Worm (Caenorhabditis elegans) whole organism, young adult: Measurements from ENCODE around the gene cin-4.

Experiments
- F37B4.10 ChIP-seq: fragments of 200-800 bp; sonication (Bioruptor generic); IDR thresholded peaks from 2 replicates; pipeline ENCODE4 v1.3.6; 2022; ENCODE audit warnings: missing genetic modification characterization, missing compliant biosample characterization
- F49E8.2 ChIP-seq: sonication (generic microtip); optimal IDR thresholded peaks from 3 replicates; lab custom pipeline; 2017; ENCODE audit warnings: missing genetic modification characterization, mild to moderate bottlenecking, missing compliant biosample characterization, antibody characterized with exemption, moderate library complexity; ENCODE audit not compliant: insufficient read depth
- K12H6.12 ChIP-seq: fragments of 200-800 bp; sonication (Bioruptor generic); optimal IDR thresholded peaks from 2 replicates; lab custom pipeline; 2018; ENCODE audit warnings: mild to moderate bottlenecking, missing genetic modification characterization, missing compliant biosample characterization
- ama-1 ChIP-seq, 3 experiments: fragments of 150-350 bp in 1 of 3; sonication (generic microtip) in 2 of 3; optimal IDR thresholded peaks; 2 replicates each; lab custom pipeline; 2014 to 2018; ENCODE audit warnings: missing biosample characterization in 2 of 3, missing genetic modification characterization in 2 of 3, missing genetic modification reagents in 2 of 3
- attf-6 ChIP-seq: fragments of 200-800 bp; sonication (Bioruptor generic); IDR thresholded peaks from 2 replicates; pipeline ENCODE4 v1.3.6; 2022; ENCODE audit warnings: missing genetic modification reagents, missing genetic modification characterization, missing compliant biosample characterization
- chd-7 ChIP-seq: sonication (generic microtip); optimal IDR thresholded peaks from 2 replicates; lab custom pipeline; 2016; ENCODE audit warnings: mild to moderate bottlenecking, missing genetic modification characterization, moderate library complexity, missing compliant biosample characterization
- efl-1 ChIP-seq: fragments of 150-350 bp; optimal IDR thresholded peaks from 2 replicates; lab custom pipeline; 2014; ENCODE audit warnings: missing biosample characterization, missing genetic modification reagents, missing genetic modification characterization
- ets-4 ChIP-seq: fragments of 200-800 bp; sonication (Bioruptor generic); optimal IDR thresholded peaks from 2 replicates; lab custom pipeline; 2018; ENCODE audit warnings: mild to moderate bottlenecking, missing genetic modification characterization, missing compliant biosample characterization
- him-1 ChIP-seq: sonication (generic microtip); optimal IDR thresholded peaks from 2 replicates; lab custom pipeline; 2016; ENCODE audit warnings: missing genotype, missing genetic modification reagents, missing genetic modification characterization, missing compliant biosample characterization
- hrde-1 ChIP-seq: sonication (generic microtip); optimal IDR thresholded peaks from 2 replicates; lab custom pipeline; 2016; ENCODE audit warnings: missing genetic modification characterization, mild to moderate bottlenecking, missing compliant biosample characterization, moderate library complexity, missing genotype, missing genetic modification reagents, borderline replicate concordance
- let-526 ChIP-seq: fragments of 200-800 bp; sonication (Bioruptor generic); IDR thresholded peaks from 2 replicates; pipeline ENCODE4 v1.3.6; 2022; ENCODE audit warnings: missing genetic modification reagents, missing genetic modification characterization, missing compliant biosample characterization
- nhr-27 ChIP-seq: fragments of 200-800 bp; sonication (Bioruptor generic); optimal IDR thresholded peaks from 2 replicates; lab custom pipeline; 2018; ENCODE audit warnings: mild to moderate bottlenecking, missing genetic modification characterization, moderate library complexity, missing compliant biosample characterization
- snpc-4 ChIP-seq, 5 experiments: fragments of 150-350 bp in 1 of 5; sonication (generic microtip) in 4 of 5; optimal IDR thresholded peaks; 2 replicates each; lab custom pipeline; 2014 to 2018; ENCODE audit warnings: missing genetic modification characterization in 5 of 5, missing biosample characterization in 3 of 5, antibody characterized with exemption in 2 of 5, mild to moderate bottlenecking in 2 of 5, missing compliant biosample characterization in 2 of 5, missing genotype in 2 of 5, moderate library complexity in 2 of 5, missing genetic modification reagents in 1 of 5

ce11 chrII:6994677-6995076 is 43.4 kb upstream of the cin-4 start, which contains the start of gene unc-104:
- TF ChIP-seq chd-7 (tag; lab: Kevin White, UChicago) (no peak), him-1 (tag; lab: Kevin White, UChicago) (no peak), ama-1 (optimal IDR thresholded peaks at IDR 0.05; lab: Kevin White, UChicago) (no peak), ama-1 (GFP tag; optimal IDR thresholded peaks at IDR 0.05; lab: Kevin White, UChicago) (no peak), attf-6 (GFP tag; lab: Robert Waterston, UW) (no peak), F49E8.2 (tag; lab: Kevin White, UChicago) (no peak), snpc-4 (GFP tag; optimal IDR thresholded peaks at IDR 0.05; lab: Kevin White, UChicago) (no peak), snpc-4 (tag; optimal IDR thresholded peaks at IDR 0.05; lab: Kevin White, UChicago) (no peak), efl-1 (GFP tag; lab: Kevin White, UChicago) (no peak), let-526 (GFP tag; lab: Robert Waterston, UW) (no peak), F37B4.10 (GFP tag; lab: Robert Waterston, UW) (no peak), hrde-1 (tag; lab: Kevin White, UChicago) (no peak), K12H6.12 (tag; lab: Kevin White, UChicago) (no peak), ets-4 (GFP tag; lab: Kevin White, UChicago) (no peak), nhr-27 (no peak)
